Fruit fly (Drosophila melanogaster): ENCODE results near the gene CRMP.

The CRMP gene

dm6 chr3R:5622985-5623630 lies 52.2 kb downstream of the CRMP start (continued):
- TF ChIP-seq vvl (GFP tag; IDR thresholded peaks at IDR 0.05) (no peak), otp (GFP tag; IDR thresholded peaks at IDR 0.05) (no peak), phol (tag; optimal IDR thresholded peaks at IDR 0.05) (peak; percentile 57), hbn (GFP tag; IDR thresholded peaks at IDR 0.05; ENCODE audit: partially characterized antibody) (no peak), mam (GFP tag; optimal IDR thresholded peaks at IDR 0.05) (peak; percentile 61), tap (tag; optimal IDR thresholded peaks at IDR 0.05) (peak; percentile 72), CG17385 (GFP tag; optimal IDR thresholded peaks at IDR 0.05) (peak; percentile 71), jigr1 (GFP tag; IDR thresholded peaks at IDR 0.05) (no peak), Max (GFP tag; optimal IDR thresholded peaks at IDR 0.05) (peak; percentile 70), CG10462 (GFP tag; optimal IDR thresholded peaks at IDR 0.05) (peak; percentile 64), sna (GFP tag; IDR thresholded peaks at IDR 0.05; ENCODE audit: partially characterized antibody) (no peak), inv (GFP tag; IDR thresholded peaks at IDR 0.05; ENCODE audit: partially characterized antibody) (no peak), tna (GFP tag; IDR thresholded peaks at IDR 0.05; ENCODE audit: partially characterized antibody) (no peak), lbe (GFP tag; optimal IDR thresholded peaks at IDR 0.05) (peak; percentile 66), Hr39 (optimal IDR thresholded peaks at IDR 0.05) (no peak), Poxn (GFP tag; IDR thresholded peaks at IDR 0.05) (no peak), nerfin-2 (GFP tag; IDR thresholded peaks at IDR 0.05; ENCODE audit: partially characterized antibody) (no peak), bigmax (GFP tag; optimal IDR thresholded peaks at IDR 0.05) (peak; percentile 62), klu (GFP tag; IDR thresholded peaks at IDR 0.05) (no peak), pita (GFP tag; optimal IDR thresholded peaks at IDR 0.05) (no peak), ind (GFP tag; optimal IDR thresholded peaks at IDR 0.05) (no peak), so (GFP tag; IDR thresholded peaks at IDR 0.05) (no peak), slp2 (GFP tag; optimal IDR thresholded peaks at IDR 0.05) (peak; percentile 58), dan (GFP tag; IDR thresholded peaks at IDR 0.05) (no peak), Eip74EF (GFP tag; optimal IDR thresholded peaks at IDR 0.05) (peak in 1 of 2 experiments; percentile 34), al (GFP tag; IDR thresholded peaks at IDR 0.05) (no peak), lilli (GFP tag; optimal IDR thresholded peaks at IDR 0.05) (peak; percentile 55), Aef1 (GFP tag; IDR thresholded peaks at IDR 0.05) (no peak), crp (GFP tag; optimal IDR thresholded peaks at IDR 0.05) (peak; percentile 64 to 88), pnt (GFP tag; optimal IDR thresholded peaks at IDR 0.05) (peak; percentile 48), CG7987 (GFP tag; optimal IDR thresholded peaks at IDR 0.05) (peak; percentile 90), CG5245 (GFP tag; optimal IDR thresholded peaks at IDR 0.05) (peak; percentile 72)

- TF ChIP-seq CG17361 (GFP tag; IDR thresholded peaks at IDR 0.05): no peak
- TF ChIP-seq CG9215 (GFP tag; IDR thresholded peaks at IDR 0.05): no peak
- peak; percentile 91 for TF ChIP-seq CG12219 (GFP tag; optimal IDR thresholded peaks at IDR 0.05)
- peak; percentile 81 for TF ChIP-seq CG2678 (tag; optimal IDR thresholded peaks at IDR 0.05)
- peak; percentile 92 for TF ChIP-seq CG2875 (GFP tag; optimal IDR thresholded peaks at IDR 0.05)
- peak; percentile 81 to 91 for TF ChIP-seq Pdp1 (GFP tag; optimal IDR thresholded peaks at IDR 0.05)
- peak in 1 of 3 experiments; percentile 70 for TF ChIP-seq lola (GFP tag; optimal IDR thresholded peaks at IDR 0.05)
- no peak for TF ChIP-seq CG10959 (GFP tag; IDR thresholded peaks at IDR 0.05)
- peak; percentile 75 for TF ChIP-seq stwl (tag; optimal IDR thresholded peaks at IDR 0.05)
- no peak for TF ChIP-seq CG7963 (GFP tag; IDR thresholded peaks at IDR 0.05; ENCODE audit: partially characterized antibody)
- peak; percentile 96 for TF ChIP-seq CG1233 (GFP tag; optimal IDR thresholded peaks at IDR 0.05)
- TF ChIP-seq CG30020 (tag; optimal IDR thresholded peaks at IDR 0.05): peak; percentile 78
- peak; percentile 92 for TF ChIP-seq Bteb2 (GFP tag; optimal IDR thresholded peaks at IDR 0.05)
- no peak for TF ChIP-seq CG11247 (GFP tag; IDR thresholded peaks at IDR 0.05)
- TF ChIP-seq lab (GFP tag; optimal IDR thresholded peaks at IDR 0.05): peak; percentile 98
- peak; percentile 89 for TF ChIP-seq Xbp1 (GFP tag; optimal IDR thresholded peaks at IDR 0.05)
- TF ChIP-seq org-1 (GFP tag; optimal IDR thresholded peaks at IDR 0.05): peak; percentile 92
Measured at dm6 chr3R:5624115-5624878, 53.4 kb downstream of the CRMP start, which contains the start of the genes Dph4, Spec2 and RpL13A. Gene Dph4 (minus strand): TSS chr3R:5624125. Gene Spec2 (minus strand): TSS chr3R:5624125. Gene RpL13A (plus strand): TSS chr3R:5624474.
